Worm (Caenorhabditis elegans) whole organism, young adult: ENCODE results near the gene let-653.

Experiments used
- C06A6.2 ChIP-seq: fragments of 200-800 bp; sonication (Bioruptor generic); conservative IDR thresholded peaks from 2 replicates; pipeline ENCODE4 v1.3.6; 2022; ENCODE audit warnings: missing genetic modification characterization, missing compliant biosample characterization
- F10E7.11 ChIP-seq: sonication (generic microtip); optimal IDR thresholded peaks from 2 replicates; lab custom pipeline; 2017; ENCODE audit warnings: mild to moderate bottlenecking, missing genetic modification characterization, moderate library complexity, missing compliant biosample characterization
- F22D6.2 ChIP-seq: sonication (generic microtip); optimal IDR thresholded peaks from 2 replicates; lab custom pipeline; 2016; ENCODE audit warnings: mild to moderate bottlenecking, missing genetic modification characterization, missing compliant biosample characterization
- F33H1.4 ChIP-seq: fragments of 200-800 bp; sonication (Bioruptor generic); IDR thresholded peaks from 2 replicates; pipeline ENCODE4 v1.3.6; 2022; ENCODE audit warnings: missing genetic modification reagents, missing genetic modification characterization, missing compliant biosample characterization
- F37B4.10 ChIP-seq: fragments of 200-800 bp; sonication (Bioruptor generic); IDR thresholded peaks from 2 replicates; pipeline ENCODE4 v1.3.6; 2022; ENCODE audit warnings: missing genetic modification characterization, missing compliant biosample characterization
- F39B2.1 ChIP-seq: fragments of 200-800 bp; sonication (Bioruptor generic); IDR thresholded peaks from 2 replicates; pipeline ENCODE4 v1.3.6; 2022; ENCODE audit warnings: missing genetic modification reagents, missing genetic modification characterization, missing compliant biosample characterization
- F49E8.2 ChIP-seq: sonication (generic microtip); optimal IDR thresholded peaks from 3 replicates; lab custom pipeline; 2017; ENCODE audit warnings: missing genetic modification characterization, mild to moderate bottlenecking, missing compliant biosample characterization, antibody characterized with exemption, moderate library complexity; ENCODE audit not compliant: insufficient read depth
- F52B5.7 ChIP-seq: sonication (generic microtip); optimal IDR thresholded peaks from 2 replicates; lab custom pipeline; 2016; ENCODE audit warnings: mild to moderate bottlenecking, missing genetic modification characterization, missing compliant biosample characterization
- F57C9.4 ChIP-seq: sonication (generic microtip); optimal IDR thresholded peaks from 2 replicates; lab custom pipeline; 2017; ENCODE audit warnings: mild to moderate bottlenecking, missing genetic modification characterization, missing compliant biosample characterization
- K11D2.4 ChIP-seq: fragments of 200-800 bp; sonication (Bioruptor generic); IDR thresholded peaks from 2 replicates; pipeline ENCODE4 v1.3.6; 2022; ENCODE audit warnings: missing genetic modification reagents, missing genetic modification characterization, missing compliant biosample characterization
- K12H6.12 ChIP-seq: fragments of 200-800 bp; sonication (Bioruptor generic); optimal IDR thresholded peaks from 2 replicates; lab custom pipeline; 2018; ENCODE audit warnings: mild to moderate bottlenecking, missing genetic modification characterization, missing compliant biosample characterization
- Y56A3A.18 ChIP-seq: fragments of 200-800 bp; sonication (Bioruptor generic); IDR thresholded peaks from 2 replicates; pipeline ENCODE4 v1.3.6; 2022; ENCODE audit warnings: missing genetic modification reagents, missing genetic modification characterization, missing compliant biosample characterization
- Y67H2A.10 ChIP-seq: fragments of 200-800 bp; sonication (Bioruptor generic); conservative IDR thresholded peaks from 2 replicates; pipeline ENCODE4 v1.3.6; 2022; ENCODE audit warnings: missing genetic modification reagents, missing genetic modification characterization, missing compliant biosample characterization
- Y79H2A.3 ChIP-seq: fragments of 200-800 bp; sonication (Bioruptor generic); conservative IDR thresholded peaks from 2 replicates; pipeline ENCODE4 v1.3.6; 2022; ENCODE audit warnings: missing genetic modification reagents, missing genetic modification characterization, missing compliant biosample characterization
- ZK185.1 ChIP-seq: sonication (generic microtip); optimal IDR thresholded peaks from 2 replicates; lab custom pipeline; 2016; ENCODE audit warnings: mild to moderate bottlenecking, missing genetic modification characterization, missing compliant biosample characterization; ENCODE audit not compliant: poor library complexity, severe bottlenecking
- ama-1 ChIP-seq, 3 experiments: fragments of 150-350 bp in 1 of 3; sonication (generic microtip) in 2 of 3; optimal IDR thresholded peaks; 2 replicates each; lab custom pipeline; 2014 to 2018; ENCODE audit warnings: missing biosample characterization in 2 of 3, missing genetic modification characterization in 2 of 3, missing genetic modification reagents in 2 of 3
- aptf-3 ChIP-seq: fragments of 200-800 bp; sonication (Bioruptor generic); IDR thresholded peaks from 2 replicates; pipeline ENCODE4 v1.3.6; 2022; ENCODE audit warnings: missing genetic modification characterization, missing compliant biosample characterization
- athp-1 ChIP-seq: sonication (generic microtip); optimal IDR thresholded peaks from 2 replicates; lab custom pipeline; 2017; ENCODE audit warnings: mild to moderate bottlenecking, missing genetic modification characterization, missing compliant biosample characterization
- ccch-3 ChIP-seq: fragments of 200-800 bp; sonication (Bioruptor generic); optimal IDR thresholded peaks from 2 replicates; lab custom pipeline; 2018; ENCODE audit warnings: mild to moderate bottlenecking, missing genetic modification characterization, missing compliant biosample characterization
- cebp-1 ChIP-seq, 2 experiments: fragments of 200-800 bp in 1 of 2; sonication (Bioruptor generic) in 1 of 2; sonication (generic microtip) in 1 of 2; IDR thresholded peaks in 1 of 2; optimal IDR thresholded peaks in 1 of 2; 2 replicates each; pipeline versions ENCODE4 v1.3.6 to Lab custom; 2017 to 2022; ENCODE audit warnings: missing compliant biosample characterization in 2 of 2, missing genetic modification characterization in 2 of 2, mild to moderate bottlenecking in 1 of 2, missing genetic modification reagents in 1 of 2, moderate library complexity in 1 of 2
- cebp-2 ChIP-seq: fragments of 200-800 bp; sonication (Bioruptor generic); IDR thresholded peaks from 2 replicates; pipeline ENCODE4 v1.3.6; 2022; ENCODE audit warnings: missing genetic modification characterization, missing compliant biosample characterization
- ceh-100 ChIP-seq: fragments of 200-800 bp; sonication (Bioruptor generic); IDR thresholded peaks from 2 replicates; pipeline ENCODE4 v1.3.6; 2022; ENCODE audit warnings: missing genetic modification reagents, missing genetic modification characterization, missing compliant biosample characterization
- efl-1 ChIP-seq: fragments of 150-350 bp; optimal IDR thresholded peaks from 2 replicates; lab custom pipeline; 2014; ENCODE audit warnings: missing biosample characterization, missing genetic modification reagents, missing genetic modification characterization
- egl-18 ChIP-seq: fragments of 200-800 bp; sonication (Bioruptor generic); IDR thresholded peaks from 2 replicates; pipeline ENCODE4 v1.3.6; 2022; ENCODE audit warnings: missing genetic modification reagents, missing genetic modification characterization, missing compliant biosample characterization
- egl-44 ChIP-seq: fragments of 200-800 bp; sonication (Bioruptor generic); IDR thresholded peaks from 2 replicates; pipeline ENCODE4 v1.3.6; 2022; ENCODE audit warnings: missing genetic modification reagents, missing genetic modification characterization, missing compliant biosample characterization
- egrh-3 ChIP-seq: fragments of 200-800 bp; sonication (Bioruptor generic); IDR thresholded peaks from 2 replicates; pipeline ENCODE4 v1.3.6; 2022; ENCODE audit warnings: missing genetic modification reagents, missing genetic modification characterization, missing compliant biosample characterization
- let-526 ChIP-seq: fragments of 200-800 bp; sonication (Bioruptor generic); IDR thresholded peaks from 2 replicates; pipeline ENCODE4 v1.3.6; 2022; ENCODE audit warnings: missing genetic modification reagents, missing genetic modification characterization, missing compliant biosample characterization
- lin-40 ChIP-seq: sonication (generic microtip); optimal IDR thresholded peaks from 2 replicates; lab custom pipeline; 2016; ENCODE audit warnings: missing genetic modification characterization, mild to moderate bottlenecking, missing compliant biosample characterization, missing genotype, missing genetic modification reagents
- lsy-27 ChIP-seq: sonication (generic microtip); optimal IDR thresholded peaks from 2 replicates; lab custom pipeline; 2017; ENCODE audit warnings: missing genetic modification characterization, mild to moderate bottlenecking, missing compliant biosample characterization, antibody characterized with exemption, missing genotype, borderline replicate concordance; ENCODE audit not compliant: insufficient read depth
- madf-6 ChIP-seq: fragments of 200-800 bp; sonication (Bioruptor generic); IDR thresholded peaks from 2 replicates; pipeline ENCODE4 v1.3.6; 2022; ENCODE audit warnings: missing genetic modification reagents, missing genetic modification characterization, missing compliant biosample characterization
- madf-8 ChIP-seq: fragments of 200-800 bp; sonication (Bioruptor generic); conservative IDR thresholded peaks from 2 replicates; pipeline ENCODE4 v1.3.6; 2022; ENCODE audit warnings: missing genetic modification reagents, missing genetic modification characterization, missing compliant biosample characterization
- mel-28 ChIP-seq: sonication (generic microtip); optimal IDR thresholded peaks from 2 replicates; lab custom pipeline; 2016; ENCODE audit warnings: borderline replicate concordance, mild to moderate bottlenecking, missing genetic modification characterization, missing compliant biosample characterization
- mes-4 ChIP-seq: sonication (generic microtip); optimal IDR thresholded peaks from 2 replicates; lab custom pipeline; 2016; ENCODE audit warnings: missing genotype, missing genetic modification characterization, missing compliant biosample characterization
- mxl-1 ChIP-seq: sonication (generic microtip); optimal IDR thresholded peaks from 2 replicates; lab custom pipeline; 2016; ENCODE audit warnings: missing genetic modification characterization, missing compliant biosample characterization
- nfyb-1 ChIP-seq: fragments of 200-800 bp; sonication (Bioruptor generic); IDR thresholded peaks from 2 replicates; pipeline ENCODE4 v1.3.6; 2022; ENCODE audit warnings: missing genetic modification reagents, missing genetic modification characterization, missing compliant biosample characterization
- nhr-27 ChIP-seq: fragments of 200-800 bp; sonication (Bioruptor generic); optimal IDR thresholded peaks from 2 replicates; lab custom pipeline; 2018; ENCODE audit warnings: mild to moderate bottlenecking, missing genetic modification characterization, moderate library complexity, missing compliant biosample characterization
- pbrm-1 ChIP-seq: fragments of 200-800 bp; sonication (Bioruptor generic); IDR thresholded peaks from 2 replicates; pipeline ENCODE4 v1.3.6; 2022; ENCODE audit warnings: missing genetic modification reagents, missing genetic modification characterization, missing compliant biosample characterization
- pha-4 ChIP-seq: fragments of 150-350 bp; sonication (generic microtip); optimal IDR thresholded peaks from 2 replicates; lab custom pipeline; 2014; ENCODE audit warnings: missing biosample characterization, missing genetic modification reagents, missing genetic modification characterization
- snpc-3.4 ChIP-seq: sonication (generic microtip); optimal IDR thresholded peaks from 2 replicates; lab custom pipeline; 2017; ENCODE audit warnings: missing genetic modification characterization, mild to moderate bottlenecking, missing compliant biosample characterization, antibody characterized with exemption, moderate library complexity, missing genotype, missing genetic modification reagents
- sptf-2 ChIP-seq: fragments of 200-800 bp; sonication (Bioruptor generic); optimal IDR thresholded peaks from 2 replicates; lab custom pipeline; 2018; ENCODE audit warnings: mild to moderate bottlenecking, missing genetic modification characterization, missing compliant biosample characterization
- tbx-9 ChIP-seq: sonication (generic microtip); optimal IDR thresholded peaks from 2 replicates; lab custom pipeline; 2016; ENCODE audit warnings: borderline replicate concordance, missing genetic modification characterization, inconsistent platforms, missing compliant biosample characterization
- unc-130 ChIP-seq: sonication (generic microtip); optimal IDR thresholded peaks from 2 replicates; lab custom pipeline; 2016; ENCODE audit warnings: missing genetic modification reagents, missing genetic modification characterization, missing compliant biosample characterization
- unc-62 ChIP-seq: fragments of 150-350 bp; optimal IDR thresholded peaks from 2 replicates; lab custom pipeline; 2014; ENCODE audit warnings: missing biosample characterization, missing genetic modification reagents, missing genetic modification characterization
- zim-3 ChIP-seq: sonication (generic microtip); optimal IDR thresholded peaks from 2 replicates; lab custom pipeline; 2017; ENCODE audit warnings: mild to moderate bottlenecking, missing genetic modification characterization, moderate library complexity, missing compliant biosample characterization
- ztf-22 ChIP-seq: fragments of 200-800 bp; sonication (Bioruptor generic); optimal IDR thresholded peaks from 2 replicates; lab custom pipeline; 2018; ENCODE audit warnings: mild to moderate bottlenecking, missing genetic modification characterization, moderate library complexity, missing compliant biosample characterization
- ztf-25 ChIP-seq: fragments of 200-800 bp; sonication (Bioruptor generic); IDR thresholded peaks from 2 replicates; pipeline ENCODE4 v1.3.6; 2022; ENCODE audit warnings: missing genetic modification reagents, missing genetic modification characterization, missing compliant biosample characterization

let-653 gene

ce11 chrIV:11857159-11857565 lies 28.3 kb upstream of the let-653 start (continued):
- TF ChIP-seq egl-18 (GFP tag; lab: Robert Waterston, UW) (0 out of 2 replicates have a peak, but pooled peaks have one; percentile 25), aptf-3 (GFP tag; lab: Robert Waterston, UW) (no peak), F22D6.2 (no peak), pha-4 (tag; lab: Kevin White, UChicago) (no peak), madf-8 (GFP tag; lab: Robert Waterston, UW) (no peak), tbx-9 (no peak), K11D2.4 (peak; percentile 53), mes-4 (tag; lab: Kevin White, UChicago) (no peak), mel-28 (tag; lab: Kevin White, UChicago) (no peak), ceh-100 (GFP tag; lab: Robert Waterston, UW) (no peak), F52B5.7 (tag; lab: Kevin White, UChicago) (peak; percentile 5), ama-1 (optimal IDR thresholded peaks at IDR 0.05; lab: Kevin White, UChicago) (no peak), ama-1 (GFP tag; optimal IDR thresholded peaks at IDR 0.05; lab: Kevin White, UChicago) (no peak), cebp-2 (GFP tag; lab: Robert Waterston, UW) (no peak), zim-3 (tag; lab: Kevin White, UChicago) (peak; percentile 56), K12H6.12 (peak; percentile 86), pbrm-1 (GFP tag; lab: Robert Waterston, UW) (0 out of 2 replicates have a peak, but pooled peaks have one; percentile 5), nhr-27 (tag; lab: Kevin White, UChicago) (no peak), ZK185.1 (tag; lab: Kevin White, UChicago) (no peak), mxl-1 (tag; lab: Kevin White, UChicago) (no peak), F37B4.10 (GFP tag; lab: Robert Waterston, UW) (no peak), lin-40 (tag; lab: Kevin White, UChicago) (peak; percentile 51), Y79H2A.3 (GFP tag; lab: Robert Waterston, UW) (no peak), ztf-25 (GFP tag; lab: Robert Waterston, UW) (no peak), F49E8.2 (tag; lab: Kevin White, UChicago) (no peak), nfyb-1 (GFP tag; lab: Robert Waterston, UW) (peak; percentile 71; the same call in 1 of the 2 replicates), Y67H2A.10 (GFP tag; lab: Robert Waterston, UW) (no peak), F33H1.4 (no peak), egl-44 (GFP tag; lab: Robert Waterston, UW) (no peak), unc-130 (no peak), efl-1 (GFP tag; lab: Kevin White, UChicago) (no peak), athp-1 (tag; lab: Kevin White, UChicago) (peak; percentile 20), cebp-1 (GFP tag; IDR thresholded peaks at IDR 0.05; lab: Robert Waterston, UW) (peak; percentile 89), cebp-1 (tag; optimal IDR thresholded peaks at IDR 0.05; lab: Kevin White, UChicago) (peak; percentile 96), lsy-27 (tag; lab: Kevin White, UChicago) (no peak), ztf-22 (GFP tag; lab: Kevin White, UChicago) (no peak), ccch-3 (GFP tag; lab: Kevin White, UChicago) (no peak), Y56A3A.18 (GFP tag; lab: Robert Waterston, UW) (no peak), F39B2.1 (no peak), egrh-3 (peak; percentile 74), let-526 (GFP tag; lab: Robert Waterston, UW) (no peak), unc-62 (GFP tag; lab: Kevin White, UChicago) (no peak), snpc-3.4 (tag; lab: Kevin White, UChicago) (peak; percentile 17), C06A6.2 (no peak), madf-6 (GFP tag; lab: Robert Waterston, UW) (0 out of 2 replicates have a peak, but pooled peaks have one; percentile 4), F57C9.4 (tag; lab: Kevin White, UChicago) (no peak), F10E7.11 (tag; lab: Kevin White, UChicago) (no peak), sptf-2 (no peak)
